Fruit fly (Drosophila melanogaster) whole organism, embryonic: ENCODE data around the gene Polr3E.

Source experiments
- Asciz ChIP-seq: fragments of 200-800 bp; sonication (Bioruptor generic); optimal IDR thresholded peaks from 2 replicates; lab custom pipeline; 2017; ENCODE audit warnings: missing biosample characterization, mild to moderate bottlenecking, missing genetic modification characterization, missing genetic modification reagents
- B-H1 ChIP-seq: fragments of 200-800 bp; sonication (Bioruptor generic); IDR thresholded peaks from 3 replicates; pipeline ENCODE4 v1.3.6; 2022; ENCODE audit warnings: missing biosample characterization, missing genetic modification characterization
- BtbVII ChIP-seq: fragments of 200-800 bp; sonication (Bioruptor generic); optimal IDR thresholded peaks from 3 replicates; lab custom pipeline; 2017; ENCODE audit warnings: missing biosample characterization, mild to moderate bottlenecking, missing genetic modification characterization
- Bteb2 ChIP-seq: fragments of 200-800 bp; sonication (Bioruptor generic); optimal IDR thresholded peaks from 2 replicates; lab custom pipeline; 2016; ENCODE audit warnings: missing biosample characterization, missing genetic modification characterization
- CG10654 ChIP-seq: fragments of 200-800 bp; sonication (Bioruptor generic); optimal IDR thresholded peaks from 2 replicates; lab custom pipeline; 2016; ENCODE audit warnings: missing biosample characterization, missing genetic modification characterization
- CG10979 ChIP-seq: fragments of 200-800 bp; sonication (Bioruptor generic); optimal IDR thresholded peaks from 2 replicates; lab custom pipeline; 2018; ENCODE audit warnings: missing biosample characterization, mild to moderate bottlenecking, missing genetic modification characterization, moderate library complexity
- CG13287 ChIP-seq: fragments of 200-800 bp; sonication (Bioruptor generic); IDR thresholded peaks from 2 replicates; pipeline ENCODE4 v1.3.6; 2022; ENCODE audit warnings: missing biosample characterization, missing genetic modification characterization; ENCODE audit not compliant: partially characterized antibody
- CG15514 ChIP-seq: fragments of 200-800 bp; sonication (Bioruptor generic); optimal IDR thresholded peaks from 3 replicates; lab custom pipeline; 2017; ENCODE audit warnings: missing biosample characterization, missing genetic modification characterization, mild to moderate bottlenecking, moderate library complexity, missing genetic modification reagents
- CG15601 ChIP-seq: fragments of 200-800 bp; sonication (Bioruptor generic); optimal IDR thresholded peaks from 3 replicates; lab custom pipeline; 2019; ENCODE audit warnings: missing biosample characterization, mild to moderate bottlenecking, missing genetic modification characterization, moderate library complexity
- CG16813 ChIP-seq: fragments of 200-800 bp; sonication (Bioruptor generic); IDR thresholded peaks from 3 replicates; pipeline ENCODE4 v1.3.6; 2022; ENCODE audit warnings: missing biosample characterization, missing genetic modification characterization; ENCODE audit not compliant: partially characterized antibody
- CG2199 ChIP-seq: fragments of 200-800 bp; sonication (Bioruptor generic); IDR thresholded peaks from 3 replicates; pipeline ENCODE4 v1.3.6; 2022; ENCODE audit warnings: missing biosample characterization, missing genetic modification characterization
- CG30020 ChIP-seq: fragments of 200-800 bp; optimal IDR thresholded peaks from 2 replicates; lab custom pipeline; 2019; ENCODE audit warnings: missing biosample characterization, mild to moderate bottlenecking, missing genetic modification characterization, moderate library complexity
- CG31441 ChIP-seq: fragments of 200-800 bp; sonication (Bioruptor generic); IDR thresholded peaks from 2 replicates; pipeline ENCODE4 v1.3.6; 2022; ENCODE audit warnings: missing biosample characterization, missing genetic modification characterization
- CG32532 ChIP-seq: fragments of 200-800 bp; sonication (Bioruptor generic); IDR thresholded peaks from 2 replicates; pipeline ENCODE4 v1.3.6; 2022; ENCODE audit warnings: missing biosample characterization, missing genetic modification characterization
- CG3995 ChIP-seq: fragments of 200-800 bp; sonication (Bioruptor generic); optimal IDR thresholded peaks from 3 replicates; lab custom pipeline; 2016; ENCODE audit warnings: missing biosample characterization, missing genetic modification characterization
- CG4820 ChIP-seq: fragments of 200-800 bp; sonication (Bioruptor generic); optimal IDR thresholded peaks from 3 replicates; lab custom pipeline; 2016; ENCODE audit warnings: missing biosample characterization, missing genetic modification characterization
- CG4854 ChIP-seq: fragments of 200-800 bp; sonication (Bioruptor generic); optimal IDR thresholded peaks from 2 replicates; lab custom pipeline; 2016; ENCODE audit warnings: missing biosample characterization, missing genetic modification characterization, inconsistent platforms
- CG6254 ChIP-seq: fragments of 200-800 bp; sonication (Bioruptor generic); optimal IDR thresholded peaks from 3 replicates; lab custom pipeline; 2017; ENCODE audit warnings: mild to moderate bottlenecking, missing biosample characterization, missing genetic modification reagents, missing genetic modification characterization
- CG8290 ChIP-seq, 3 experiments: fragments of 200-800 bp; sonication (Bioruptor generic); optimal IDR thresholded peaks; 2 replicates each; lab custom pipeline; 2016 to 2019; ENCODE audit warnings: missing biosample characterization in 3 of 3, missing genetic modification characterization in 3 of 3, mild to moderate bottlenecking in 2 of 3, moderate library complexity in 1 of 3
- Chrac-16 ChIP-seq: fragments of 200-800 bp; sonication (Bioruptor generic); optimal IDR thresholded peaks from 3 replicates; lab custom pipeline; 2016; ENCODE audit warnings: missing biosample characterization, missing genetic modification characterization
- D ChIP-seq, 2 experiments: fragments of 200-800 bp in 1 of 2; fragments of >200 bp in 1 of 2; sonication (Bioruptor generic) in 1 of 2; optimal IDR thresholded peaks; 2 replicates in 1 of 2; 3 replicates in 1 of 2; lab custom pipeline; 2017; ENCODE audit warnings: mild to moderate bottlenecking in 1 of 2, missing biosample characterization in 1 of 2, missing genetic modification characterization in 1 of 2, missing genetic modification reagents in 1 of 2
- Dfd ChIP-seq, 2 experiments: fragments of >200 bp; optimal IDR thresholded peaks; 2 replicates each; lab custom pipeline; 2017; ENCODE audit warnings: missing biosample characterization in 2 of 2, missing genetic modification characterization in 2 of 2
- H2.0 ChIP-seq: fragments of 200-800 bp; sonication (Bioruptor generic); IDR thresholded peaks from 2 replicates; pipeline ENCODE4 v1.3.6; 2022; ENCODE audit warnings: missing biosample characterization, missing genetic modification characterization
- Kr ChIP-seq: fragments of 200-800 bp; sonication (Bioruptor generic); optimal IDR thresholded peaks from 2 replicates; lab custom pipeline; 2017; ENCODE audit warnings: missing biosample characterization, mild to moderate bottlenecking, missing genetic modification characterization
- Lpt ChIP-seq: fragments of >200 bp; optimal IDR thresholded peaks from 2 replicates; lab custom pipeline; 2018; ENCODE audit warnings: missing biosample characterization, missing genetic modification characterization
- NFAT ChIP-seq: fragments of 200-800 bp; sonication (Bioruptor generic); IDR thresholded peaks from 2 replicates; pipeline ENCODE4 v1.3.6; 2022; ENCODE audit warnings: missing biosample characterization, missing genetic modification characterization
- Side ChIP-seq: fragments of 200-800 bp; sonication (Bioruptor generic); optimal IDR thresholded peaks from 2 replicates; lab custom pipeline; 2016; ENCODE audit warnings: missing biosample characterization, missing genetic modification characterization
- Spps ChIP-seq: fragments of 200-800 bp; sonication (Bioruptor generic); optimal IDR thresholded peaks from 2 replicates; lab custom pipeline; 2018; ENCODE audit warnings: missing biosample characterization, mild to moderate bottlenecking, missing genetic modification characterization
- Trl ChIP-seq, 3 experiments: fragments of >200 bp in 2 of 3; fragments of 200-800 bp in 1 of 3; sonication (Bioruptor generic) in 1 of 3; optimal IDR thresholded peaks; 2 replicates in 1 of 3; 3 replicates in 2 of 3; lab custom pipeline; 2016 to 2017; ENCODE audit warnings: missing biosample characterization in 1 of 3, missing genetic modification characterization in 1 of 3
- Usf ChIP-seq: fragments of 200-800 bp; sonication (Bioruptor generic); optimal IDR thresholded peaks from 2 replicates; lab custom pipeline; 2017; ENCODE audit warnings: missing genotype, missing biosample characterization, missing genetic modification characterization
- YL-1 ChIP-seq: fragments of 200-800 bp; sonication (Bioruptor generic); optimal IDR thresholded peaks from 3 replicates; lab custom pipeline; 2017; ENCODE audit warnings: missing biosample characterization, mild to moderate bottlenecking, missing genetic modification characterization
- bigmax ChIP-seq: fragments of 200-800 bp; sonication (Bioruptor generic); optimal IDR thresholded peaks from 2 replicates; lab custom pipeline; 2018; ENCODE audit warnings: missing biosample characterization, mild to moderate bottlenecking, missing genetic modification characterization
- bowl ChIP-seq: fragments of 200-800 bp; sonication (Bioruptor generic); IDR thresholded peaks from 2 replicates; pipeline ENCODE4 v1.3.6; 2022; ENCODE audit warnings: missing biosample characterization, missing genetic modification characterization
- ftz-f1 ChIP-seq: fragments of 200-800 bp; sonication (Bioruptor generic); optimal IDR thresholded peaks from 2 replicates; lab custom pipeline; 2016; ENCODE audit warnings: missing biosample characterization, missing genetic modification characterization
- fu2 ChIP-seq: fragments of 200-800 bp; sonication (Bioruptor generic); optimal IDR thresholded peaks from 2 replicates; lab custom pipeline; 2016; ENCODE audit warnings: missing biosample characterization, missing genetic modification characterization
- kah ChIP-seq: fragments of 200-800 bp; sonication (Bioruptor generic); optimal IDR thresholded peaks from 2 replicates; lab custom pipeline; 2018; ENCODE audit warnings: missing biosample characterization, mild to moderate bottlenecking, missing genetic modification characterization
- ken ChIP-seq: fragments of 200-800 bp; sonication (Bioruptor generic); IDR thresholded peaks from 3 replicates; pipeline ENCODE4 v1.3.6; 2022; ENCODE audit warnings: missing biosample characterization, missing genetic modification characterization
- knrl ChIP-seq: fragments of 200-800 bp; sonication (Bioruptor generic); IDR thresholded peaks from 3 replicates; pipeline ENCODE4 v1.3.6; 2022; ENCODE audit warnings: missing biosample characterization, missing genetic modification characterization; ENCODE audit not compliant: partially characterized antibody
- mld ChIP-seq: fragments of 200-800 bp; sonication (Bioruptor generic); IDR thresholded peaks from 3 replicates; pipeline ENCODE4 v1.3.6; 2022; ENCODE audit warnings: missing biosample characterization, missing genetic modification characterization; ENCODE audit not compliant: partially characterized antibody
- nau ChIP-seq: fragments of 200-800 bp; sonication (Bioruptor generic); optimal IDR thresholded peaks from 3 replicates; lab custom pipeline; 2017; ENCODE audit warnings: missing biosample characterization, mild to moderate bottlenecking, missing genetic modification characterization, missing genetic modification reagents
- nerfin-2 ChIP-seq: fragments of 200-800 bp; sonication (Bioruptor generic); IDR thresholded peaks from 2 replicates; pipeline ENCODE4 v1.3.6; 2022; ENCODE audit warnings: missing biosample characterization, missing genetic modification characterization; ENCODE audit not compliant: partially characterized antibody
- pho ChIP-seq: fragments of 200-800 bp; sonication (Bioruptor generic); optimal IDR thresholded peaks from 2 replicates; lab custom pipeline; 2016; ENCODE audit warnings: missing biosample characterization, missing genetic modification characterization
- scrt ChIP-seq: fragments of 200-800 bp; sonication (Bioruptor generic); optimal IDR thresholded peaks from 2 replicates; lab custom pipeline; 2018; ENCODE audit warnings: missing biosample characterization, mild to moderate bottlenecking, missing genetic modification characterization, moderate library complexity
- seq ChIP-seq: fragments of 200-800 bp; sonication (Bioruptor generic); IDR thresholded peaks from 2 replicates; pipeline ENCODE4 v1.3.6; 2022; ENCODE audit warnings: missing biosample characterization, missing genetic modification characterization
- tin ChIP-seq: fragments of 200-800 bp; sonication (Bioruptor generic); optimal IDR thresholded peaks from 3 replicates; lab custom pipeline; 2016; ENCODE audit warnings: missing biosample characterization, missing genetic modification characterization
- trem ChIP-seq: fragments of 200-800 bp; optimal IDR thresholded peaks from 3 replicates; lab custom pipeline; 2019; ENCODE audit warnings: missing biosample characterization, mild to moderate bottlenecking, missing genetic modification characterization, moderate library complexity
- ttk ChIP-seq: fragments of 200-800 bp; sonication (Bioruptor generic); IDR thresholded peaks from 2 replicates; pipeline ENCODE4 v2.1.2; 2022; ENCODE audit warnings: missing biosample characterization, missing genetic modification characterization
- zfh2 ChIP-seq: fragments of 200-800 bp; sonication (Bioruptor generic); optimal IDR thresholded peaks from 2 replicates; lab custom pipeline; 2016; ENCODE audit warnings: missing biosample characterization, missing genetic modification characterization

Gene Polr3E

DNA sequence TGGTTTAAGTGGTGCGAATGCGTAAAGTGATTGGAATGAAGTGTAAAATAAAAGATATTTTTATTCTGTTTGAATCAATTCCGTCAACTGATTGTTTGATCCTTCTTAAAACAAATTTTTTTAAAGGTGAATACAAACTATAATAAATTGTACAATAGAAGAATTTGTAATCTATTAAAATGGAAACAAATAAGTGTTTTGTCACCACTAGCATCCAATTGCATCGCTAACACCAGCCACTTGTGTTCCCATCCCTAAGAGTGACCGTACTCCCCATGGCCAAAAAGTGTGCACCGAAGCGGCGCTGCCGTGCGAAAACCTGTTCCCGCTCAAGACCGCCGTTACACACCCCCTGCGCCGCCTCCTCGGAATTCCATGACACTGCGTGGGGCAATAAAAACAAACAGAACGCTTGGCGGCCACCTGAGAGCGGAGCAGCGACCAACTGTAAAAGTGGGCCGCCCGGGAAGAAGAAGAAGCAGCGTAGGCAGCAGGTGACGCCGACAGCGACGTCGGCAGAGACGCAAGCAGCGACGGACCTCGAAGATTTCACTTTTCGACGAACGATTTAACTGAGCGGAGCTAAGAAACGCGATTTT lies 3.9 kb upstream of the Polr3E start, which contains the start of gene Pdss2 (continued):
- TF ChIP-seq CG30020 (tag; lab: Kevin White, UChicago) (peak; percentile 63), CG2199 (GFP tag; lab: Robert Waterston, UW) (no peak), H2.0 (GFP tag; lab: Robert Waterston, UW) (peak; percentile 70), B-H1 (peak; percentile 45; the same call in 2 of the 3 replicates), D (optimal IDR thresholded peaks at IDR 0.05; lab: Kevin White, UChicago) (no peak), D (GFP tag; optimal IDR thresholded peaks at IDR 0.05; lab: Kevin White, UChicago) (peak; percentile 1), CG16813 (GFP tag; lab: Robert Waterston, UW) (peak; percentile 77), CG4820 (GFP tag; lab: Kevin White, UChicago) (peak; percentile 60), Dfd (GFP tag; optimal IDR thresholded peaks at IDR 0.05; lab: Kevin White, UChicago) (no peak), Lpt (GFP tag; lab: Kevin White, UChicago) (no peak), mld (GFP tag; lab: Robert Waterston, UW) (no peak), ttk (GFP tag; lab: Robert Waterston, UW) (peak; percentile 71), CG8290 (GFP tag; optimal IDR thresholded peaks at IDR 0.05; lab: Kevin White, UChicago) (peak; percentile 52), CG8290 (tag; optimal IDR thresholded peaks at IDR 0.05; lab: Kevin White, UChicago) (peak in 1 of 2 experiments; percentile 80), CG10979 (tag; lab: Kevin White, UChicago) (peak; percentile 47), kah (GFP tag; lab: Kevin White, UChicago) (peak; percentile 96), YL-1 (GFP tag; lab: Kevin White, UChicago) (peak; percentile 61), tin (GFP tag; lab: Kevin White, UChicago) (peak; percentile 82), Chrac-16 (GFP tag; lab: Kevin White, UChicago) (peak; percentile 80), knrl (GFP tag; lab: Robert Waterston, UW) (peak; percentile 73), CG13287 (GFP tag; lab: Robert Waterston, UW) (peak; percentile 74), zfh2 (GFP tag; lab: Kevin White, UChicago) (peak; percentile 82), Kr (GFP tag; lab: Kevin White, UChicago) (no peak), Spps (no peak), Side (GFP tag; lab: Kevin White, UChicago) (peak; percentile 57), CG10654 (GFP tag; lab: Kevin White, UChicago) (peak; percentile 76), pho (GFP tag; lab: Kevin White, UChicago) (peak; percentile 82), Trl (optimal IDR thresholded peaks at IDR 0.05; lab: Kevin White, UChicago) (no peak), Trl (GFP tag; optimal IDR thresholded peaks at IDR 0.05; lab: Kevin White, UChicago) (peak; percentile 55), CG4854 (GFP tag; lab: Kevin White, UChicago) (peak; percentile 43), seq (0 out of 2 replicates have a peak, but pooled peaks have one; percentile 46), fu2 (GFP tag; lab: Kevin White, UChicago) (peak; percentile 51), CG15601 (tag; lab: Kevin White, UChicago) (peak; percentile 20), ken (GFP tag; lab: Robert Waterston, UW) (peak; percentile 86), bigmax (GFP tag; lab: Kevin White, UChicago) (peak; percentile 39), Asciz (GFP tag; lab: Kevin White, UChicago) (peak; percentile 42), CG3995 (GFP tag; lab: Kevin White, UChicago) (peak; percentile 36), Usf (peak; percentile 52), CG31441 (GFP tag; lab: Robert Waterston, UW) (peak; percentile 68), trem (peak; percentile 75), nerfin-2 (GFP tag; lab: Robert Waterston, UW) (peak; percentile 38; the same call in 1 of the 2 replicates), bowl (GFP tag; lab: Robert Waterston, UW) (0 out of 2 replicates have a peak, but pooled peaks have one; percentile 14), CG32532 (GFP tag; lab: Robert Waterston, UW) (peak; percentile 82), CG15514 (peak; percentile 73), ftz-f1 (GFP tag; lab: Kevin White, UChicago) (peak; percentile 98), CG6254 (peak; percentile 17), BtbVII (GFP tag; lab: Kevin White, UChicago) (peak; percentile 18), NFAT (GFP tag; lab: Robert Waterston, UW) (peak; percentile 89), Bteb2 (peak; percentile 60), scrt (GFP tag; lab: Kevin White, UChicago) (peak; percentile 30), nau (peak; percentile 14)
